Fruit fly (Drosophila melanogaster) whole organism, wandering third instar larva: ENCODE data around the gene Tpr2.

Experiments
- Abd-B ChIP-seq: fragments of >200 bp; optimal IDR thresholded peaks from 2 replicates; lab custom pipeline; 2017; ENCODE audit warnings: missing biosample characterization, missing genetic modification characterization
- CG32264 ChIP-seq: fragments of 200-800 bp; sonication (Bioruptor generic); optimal IDR thresholded peaks from 2 replicates; lab custom pipeline; 2016; ENCODE audit warnings: missing biosample characterization, missing genetic modification characterization
- CG9705 ChIP-seq: fragments of 200-800 bp; sonication (Bioruptor generic); optimal IDR thresholded peaks from 2 replicates; lab custom pipeline; 2018; ENCODE audit warnings: missing biosample characterization, mild to moderate bottlenecking, missing genetic modification characterization
- CrebA ChIP-seq: fragments of 200-800 bp; sonication (Bioruptor generic); optimal IDR thresholded peaks from 2 replicates; lab custom pipeline; 2016; ENCODE audit warnings: missing biosample characterization, mild to moderate bottlenecking, missing genetic modification characterization, borderline replicate concordance
- Dfd ChIP-seq: fragments of >200 bp; optimal IDR thresholded peaks from 2 replicates; lab custom pipeline; 2017; ENCODE audit warnings: missing biosample characterization, missing genetic modification characterization
- Dif ChIP-seq: fragments of 200-275, 200-300 bp; sonication (Bioruptor generic); optimal IDR thresholded peaks from 2 replicates; lab custom pipeline; 2018; ENCODE audit warnings: missing biosample characterization, missing genetic modification characterization; ENCODE audit not compliant: partially characterized antibody
- GATAd ChIP-seq: sonication (Bioruptor generic); optimal IDR thresholded peaks from 2 replicates; lab custom pipeline; 2016; ENCODE audit warnings: missing biosample characterization, missing genetic modification characterization
- HLH106 ChIP-seq: fragments of 200-800 bp; optimal IDR thresholded peaks from 3 replicates; lab custom pipeline; 2019; ENCODE audit warnings: missing biosample characterization, mild to moderate bottlenecking, missing genetic modification characterization, moderate library complexity
- Hnf4 ChIP-seq: fragments of 200-800 bp; sonication (Bioruptor generic); optimal IDR thresholded peaks from 2 replicates; lab custom pipeline; 2016; ENCODE audit warnings: missing biosample characterization, mild to moderate bottlenecking, missing genetic modification characterization
- Hr78 ChIP-seq: fragments of >200 bp; optimal IDR thresholded peaks from 2 replicates; lab custom pipeline; 2017; ENCODE audit warnings: missing biosample characterization, missing genetic modification characterization
- Hr83 ChIP-seq: fragments of 200-300 bp; sonication (Bioruptor generic); optimal IDR thresholded peaks from 2 replicates; lab custom pipeline; 2016; ENCODE audit warnings: missing biosample characterization, mild to moderate bottlenecking, missing genetic modification characterization, moderate library complexity; ENCODE audit not compliant: poor library complexity, severe bottlenecking
- Jra ChIP-seq: sonication (Bioruptor generic); optimal IDR thresholded peaks from 2 replicates; lab custom pipeline; 2016; ENCODE audit warnings: missing biosample characterization, missing genetic modification characterization
- Mio ChIP-seq: sonication (Bioruptor generic); optimal IDR thresholded peaks from 2 replicates; lab custom pipeline; 2016; ENCODE audit warnings: missing biosample characterization, missing genetic modification characterization
- Myc ChIP-seq: fragments of >200 bp; optimal IDR thresholded peaks from 2 replicates; lab custom pipeline; 2017
- N ChIP-seq: fragments of >200 bp; optimal IDR thresholded peaks from 2 replicates; lab custom pipeline; 2018; ENCODE audit warnings: missing biosample characterization, missing external identifiers, missing genetic modification characterization
- OdsH ChIP-seq: fragments of 200-800 bp; sonication (Bioruptor generic); optimal IDR thresholded peaks from 2 replicates; lab custom pipeline; 2016; ENCODE audit warnings: missing biosample characterization, mild to moderate bottlenecking, missing genetic modification characterization
- Rel ChIP-seq, 2 experiments: fragments of 200-800 bp; sonication (Bioruptor generic) in 1 of 2; optimal IDR thresholded peaks; 2 replicates in 1 of 2; 3 replicates in 1 of 2; lab custom pipeline; 2016 to 2019; ENCODE audit warnings: mild to moderate bottlenecking in 2 of 2, missing biosample characterization in 2 of 2, missing genetic modification characterization in 2 of 2, moderate library complexity in 1 of 2
- Sp1 ChIP-seq: fragments of 200-800 bp; sonication (Bioruptor generic); optimal IDR thresholded peaks from 3 replicates; lab custom pipeline; 2019; ENCODE audit warnings: missing biosample characterization, mild to moderate bottlenecking, missing genetic modification characterization, moderate library complexity
- Vsx2 ChIP-seq: fragments of 200-300, 225-300 bp; sonication (Bioruptor generic); optimal IDR thresholded peaks from 2 replicates; lab custom pipeline; 2018; ENCODE audit warnings: missing biosample characterization, missing genetic modification characterization; ENCODE audit not compliant: partially characterized antibody
- br ChIP-seq: fragments of 200-800 bp; sonication (Bioruptor generic); optimal IDR thresholded peaks from 2 replicates; lab custom pipeline; 2016; ENCODE audit warnings: missing biosample characterization, missing genetic modification characterization
- brk ChIP-seq: fragments of 200-800 bp; sonication (Bioruptor generic); optimal IDR thresholded peaks from 2 replicates; lab custom pipeline; 2016; ENCODE audit warnings: missing biosample characterization, mild to moderate bottlenecking, missing genetic modification characterization
- dl ChIP-seq, 2 experiments: fragments of 175-275, 200-275 bp in 1 of 2; fragments of 200-275 bp in 1 of 2; sonication (Bioruptor generic); optimal IDR thresholded peaks; lab custom pipeline; 2018; ENCODE audit warnings: mild to moderate bottlenecking in 2 of 2, missing biosample characterization in 2 of 2, missing genetic modification characterization in 2 of 2, moderate library complexity in 2 of 2; ENCODE audit not compliant: partially characterized antibody in 2 of 2, insufficient read depth in 1 of 2
- dmrt93B ChIP-seq: fragments of 200-800 bp; sonication (Bioruptor generic); optimal IDR thresholded peaks from 2 replicates; lab custom pipeline; 2018; ENCODE audit warnings: missing biosample characterization, mild to moderate bottlenecking, missing genetic modification characterization
- dsf ChIP-seq: sonication (Bioruptor generic); optimal IDR thresholded peaks from 2 replicates; lab custom pipeline; 2016; ENCODE audit warnings: missing biosample characterization, missing genetic modification characterization, borderline replicate concordance
- ey ChIP-seq: fragments of 200-800 bp; sonication (Bioruptor generic); optimal IDR thresholded peaks from 2 replicates; lab custom pipeline; 2016; ENCODE audit warnings: missing biosample characterization, missing genetic modification characterization
- foxo ChIP-seq, 2 experiments: fragments of 200-800 bp; sonication (Bioruptor generic); optimal IDR thresholded peaks; 2 replicates in 1 of 2; 3 replicates in 1 of 2; lab custom pipeline; 2016 to 2017; ENCODE audit warnings: missing biosample characterization in 2 of 2, missing genetic modification characterization in 2 of 2
- fru ChIP-seq: fragments of 200-800 bp; sonication (Bioruptor generic); optimal IDR thresholded peaks from 3 replicates; lab custom pipeline; 2016; ENCODE audit warnings: missing biosample characterization, mild to moderate bottlenecking, missing genetic modification characterization
- h ChIP-seq: fragments of 200-800 bp; sonication (Bioruptor generic); optimal IDR thresholded peaks from 3 replicates; lab custom pipeline; 2016; ENCODE audit warnings: missing biosample characterization, mild to moderate bottlenecking, missing genetic modification characterization
- jim ChIP-seq: fragments of 175-275, 200-325 bp; sonication (Bioruptor generic); optimal IDR thresholded peaks from 2 replicates; lab custom pipeline; 2016; ENCODE audit warnings: missing biosample characterization, mild to moderate bottlenecking, missing genetic modification characterization
- lola ChIP-seq: fragments of >200 bp; optimal IDR thresholded peaks from 2 replicates; lab custom pipeline; 2017; ENCODE audit warnings: missing biosample characterization, missing genetic modification characterization
- pan ChIP-seq: fragments of >200 bp; optimal IDR thresholded peaks from 2 replicates; lab custom pipeline; 2017
- psq ChIP-seq: fragments of 200-800 bp; sonication (Bioruptor generic); optimal IDR thresholded peaks from 3 replicates; lab custom pipeline; 2017; ENCODE audit warnings: missing biosample characterization, mild to moderate bottlenecking, missing genetic modification characterization, moderate library complexity
- rgr ChIP-seq: fragments of 200-800 bp; sonication (Bioruptor generic); optimal IDR thresholded peaks from 3 replicates; lab custom pipeline; 2016; ENCODE audit warnings: missing biosample characterization, mild to moderate bottlenecking, missing genetic modification characterization
- sage ChIP-seq: fragments of 200-800 bp; sonication (Bioruptor generic); optimal IDR thresholded peaks from 2 replicates; lab custom pipeline; 2016; ENCODE audit warnings: missing biosample characterization, mild to moderate bottlenecking, missing genetic modification characterization
- sv ChIP-seq: fragments of 200-800 bp; sonication (Bioruptor generic); optimal IDR thresholded peaks from 3 replicates; lab custom pipeline; 2016; ENCODE audit warnings: missing biosample characterization, missing genetic modification characterization
- tai ChIP-seq: sonication (Bioruptor generic); optimal IDR thresholded peaks from 2 replicates; lab custom pipeline; 2016; ENCODE audit warnings: missing biosample characterization, missing genetic modification characterization
- usp ChIP-seq: fragments of >200 bp; optimal IDR thresholded peaks from 2 replicates; lab custom pipeline; 2017; ENCODE audit warnings: missing biosample characterization, missing genetic modification characterization
- woc ChIP-seq: sonication (Bioruptor generic); optimal IDR thresholded peaks from 2 replicates; lab custom pipeline; 2016; ENCODE audit warnings: missing biosample characterization, mild to moderate bottlenecking, missing genetic modification characterization

The Tpr2 gene

DNA sequence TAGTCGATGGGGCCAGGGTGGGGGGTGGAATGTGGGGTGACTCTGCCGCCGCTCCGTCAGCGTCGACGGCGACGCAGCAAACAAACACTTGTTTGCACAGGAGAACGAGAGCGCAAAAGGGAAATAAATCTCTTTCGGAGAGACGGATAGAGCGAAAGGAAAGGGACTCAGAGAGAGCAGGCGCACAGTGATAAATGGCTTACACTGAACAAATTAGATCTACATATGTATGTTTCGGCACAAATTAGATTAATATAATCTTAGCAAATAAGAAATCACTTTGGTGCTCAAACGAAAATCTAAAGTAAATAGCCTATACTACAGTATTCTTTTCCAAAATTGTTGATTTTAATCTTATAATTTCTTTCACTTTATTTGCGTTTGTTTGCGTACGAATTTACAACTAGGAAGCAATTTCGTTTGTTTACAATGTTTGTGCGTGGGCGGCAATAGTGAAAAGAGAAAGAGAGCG is 44.4 kb downstream of the Tpr2 start:
- peak; percentile 71 for TF ChIP-seq Hr83 (GFP tag; lab: Kevin White, UChicago)
- peak; percentile 45 for TF ChIP-seq woc (GFP tag; lab: Kevin White, UChicago)
- TF ChIP-seq lola (GFP tag; lab: Kevin White, UChicago), result no peak
- peak; percentile 63 for TF ChIP-seq Jra (GFP tag; lab: Kevin White, UChicago)
- no peak for TF ChIP-seq Hr78 (GFP tag; lab: Kevin White, UChicago)
- TF ChIP-seq fru, result peak; percentile 89
- TF ChIP-seq pan (lab: Kevin White, UChicago), result no peak
- no peak for TF ChIP-seq dsf
- TF ChIP-seq br, result peak; percentile 85
- TF ChIP-seq usp (GFP tag; lab: Kevin White, UChicago), result no peak
- TF ChIP-seq psq (GFP tag; lab: Kevin White, UChicago), result peak; percentile 79
- peak; percentile 87 for TF ChIP-seq OdsH (GFP tag; lab: Kevin White, UChicago)
- peak; percentile 79 for TF ChIP-seq h (GFP tag; lab: Kevin White, UChicago)
- peak; percentile 82 for TF ChIP-seq Dif
- peak; percentile 80 for TF ChIP-seq Hnf4 (GFP tag; lab: Kevin White, UChicago)
- no peak for TF ChIP-seq Mio
- TF ChIP-seq sage (GFP tag; lab: Kevin White, UChicago), result peak; percentile 50
- TF ChIP-seq Dfd (GFP tag; lab: Kevin White, UChicago), result no peak
- TF ChIP-seq dl (GFP tag; optimal IDR thresholded peaks at IDR 0.05; lab: Kevin White, UChicago; ENCODE audit: insufficient read depth in 1 of 2, partially characterized antibody in 2 of 2), result peak; percentile 23 to 80
- TF ChIP-seq CG9705, result peak; percentile 44
- TF ChIP-seq Myc (lab: Kevin White, UChicago), result no peak
- TF ChIP-seq N (GFP tag; lab: Kevin White, UChicago), result no peak
- peak; percentile 38 for TF ChIP-seq GATAd (GFP tag; lab: Kevin White, UChicago)
- peak; percentile 84 for TF ChIP-seq ey (GFP tag; lab: Kevin White, UChicago)
- TF ChIP-seq dmrt93B (GFP tag; lab: Kevin White, UChicago), result peak; percentile 80
- TF ChIP-seq rgr (GFP tag; lab: Kevin White, UChicago), result peak; percentile 89
- TF ChIP-seq Rel (GFP tag; optimal IDR thresholded peaks at IDR 0.05; lab: Kevin White, UChicago), result peak; percentile 33
- TF ChIP-seq Rel (tag; optimal IDR thresholded peaks at IDR 0.05; lab: Kevin White, UChicago), result peak; percentile 30
- TF ChIP-seq Sp1, result peak; percentile 84
- TF ChIP-seq tai (GFP tag; lab: Kevin White, UChicago), result peak; percentile 69
- peak in 1 of 2 experiments; percentile 85 for TF ChIP-seq foxo (GFP tag; optimal IDR thresholded peaks at IDR 0.05; lab: Kevin White, UChicago)
- TF ChIP-seq Abd-B (GFP tag; lab: Kevin White, UChicago), result no peak
- peak; percentile 87 for TF ChIP-seq sv
- TF ChIP-seq brk, result peak; percentile 77
- no peak for TF ChIP-seq jim (GFP tag; lab: Kevin White, UChicago)
- TF ChIP-seq CG32264, result no peak
- no peak for TF ChIP-seq Vsx2 (GFP tag; lab: Kevin White, UChicago)
- peak; percentile 44 for TF ChIP-seq CrebA (GFP tag; lab: Kevin White, UChicago)
- peak; percentile 85 for TF ChIP-seq HLH106 (tag; lab: Kevin White, UChicago)

DNA sequence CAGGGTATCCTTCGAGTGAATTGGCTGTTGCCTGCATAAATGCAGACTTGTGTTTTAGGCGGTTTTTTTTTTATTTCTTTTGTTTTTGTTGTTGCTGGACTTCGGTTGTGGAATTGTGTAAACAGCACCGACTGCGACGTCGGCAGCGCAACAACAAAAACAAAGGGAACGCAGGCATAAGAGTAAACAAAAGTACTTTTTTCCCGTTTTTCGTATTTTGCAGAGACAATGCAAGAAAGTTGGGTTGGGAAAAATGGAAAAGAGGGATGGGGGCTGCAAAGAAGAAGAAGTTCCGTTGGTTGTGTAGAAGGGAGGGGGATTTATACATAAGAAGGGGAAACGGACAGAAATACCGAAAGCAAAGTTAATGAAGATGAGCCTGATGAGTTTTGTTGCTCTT is 45.2 kb downstream of the Tpr2 start:
- TF ChIP-seq psq (GFP tag; lab: Kevin White, UChicago) (peak; percentile 38), rgr (GFP tag; lab: Kevin White, UChicago) (peak; percentile 19), Rel (GFP tag; optimal IDR thresholded peaks at IDR 0.05; lab: Kevin White, UChicago) (no peak), Rel (tag; optimal IDR thresholded peaks at IDR 0.05; lab: Kevin White, UChicago) (peak; percentile 7), usp (GFP tag; lab: Kevin White, UChicago) (no peak), Hnf4 (GFP tag; lab: Kevin White, UChicago) (peak; percentile 18), jim (GFP tag; lab: Kevin White, UChicago) (no peak)
